Fruit fly (Drosophila melanogaster) whole organism, embryonic: ENCODE results near the gene Zaf1.

Experiments used
- Atf6 ChIP-seq: fragments of 200-800 bp; sonication (Bioruptor generic); IDR thresholded peaks from 2 replicates; pipeline ENCODE4 v1.3.6; 2022; ENCODE audit warnings: missing biosample characterization, missing genetic modification characterization
- CG10321 ChIP-seq: fragments of 200-800 bp; sonication (Bioruptor generic); IDR thresholded peaks from 2 replicates; pipeline ENCODE4 v1.3.6; 2022; ENCODE audit warnings: missing biosample characterization, missing genetic modification characterization
- CG10366 ChIP-seq: fragments of 200-800 bp; sonication (Bioruptor generic); IDR thresholded peaks from 2 replicates; pipeline ENCODE4 v1.3.6; 2022; ENCODE audit warnings: missing biosample characterization, missing genetic modification characterization
- CG11085 ChIP-seq: fragments of 200-800 bp; sonication (Bioruptor generic); IDR thresholded peaks from 2 replicates; pipeline ENCODE4 v1.3.6; 2022; ENCODE audit warnings: missing biosample characterization, missing genetic modification characterization
- CG11456 ChIP-seq: fragments of 200-800 bp; sonication (Bioruptor generic); IDR thresholded peaks from 3 replicates; pipeline ENCODE4 v1.3.6; 2022; ENCODE audit warnings: missing biosample characterization, missing genetic modification characterization
- CG11504 ChIP-seq: fragments of 200-800 bp; sonication (Bioruptor generic); optimal IDR thresholded peaks from 3 replicates; lab custom pipeline; 2019; ENCODE audit warnings: missing biosample characterization, mild to moderate bottlenecking, missing genetic modification characterization, moderate library complexity
- CG1233 ChIP-seq: fragments of 200-800 bp; sonication (Bioruptor generic); optimal IDR thresholded peaks from 4 replicates; lab custom pipeline; 2018; ENCODE audit warnings: missing biosample characterization, mild to moderate bottlenecking, missing genetic modification characterization
- CG14965 ChIP-seq: fragments of 200-800 bp; sonication (Bioruptor generic); optimal IDR thresholded peaks from 2 replicates; lab custom pipeline; 2016; ENCODE audit warnings: missing biosample characterization, missing genetic modification characterization, borderline replicate concordance
- CG16779 ChIP-seq: fragments of 200-800 bp; sonication (Bioruptor generic); IDR thresholded peaks from 2 replicates; pipeline ENCODE4 v1.3.6; 2022; ENCODE audit warnings: missing biosample characterization, missing genetic modification characterization
- CG16815 ChIP-seq: fragments of 200-800 bp; sonication (Bioruptor generic); optimal IDR thresholded peaks from 3 replicates; lab custom pipeline; 2017; ENCODE audit warnings: missing biosample characterization, mild to moderate bottlenecking, missing genetic modification characterization
- CG31365 ChIP-seq: fragments of 200-800 bp; sonication (Bioruptor generic); optimal IDR thresholded peaks from 2 replicates; lab custom pipeline; 2018; ENCODE audit warnings: missing biosample characterization, mild to moderate bottlenecking, missing genetic modification characterization
- CG3281 ChIP-seq: fragments of 200-800 bp; sonication (Bioruptor generic); optimal IDR thresholded peaks from 3 replicates; lab custom pipeline; 2017; ENCODE audit warnings: missing biosample characterization, mild to moderate bottlenecking, missing genetic modification characterization
- CG33213 ChIP-seq: fragments of 200-800 bp; sonication (Bioruptor generic); optimal IDR thresholded peaks from 3 replicates; lab custom pipeline; 2016; ENCODE audit warnings: missing biosample characterization, missing genetic modification characterization
- CG4282 ChIP-seq: fragments of 200-800 bp; sonication (Bioruptor generic); optimal IDR thresholded peaks from 2 replicates; lab custom pipeline; 2016; ENCODE audit warnings: missing biosample characterization, missing genetic modification characterization
- CG4328 ChIP-seq: fragments of 200-800 bp; sonication (Bioruptor generic); optimal IDR thresholded peaks from 3 replicates; lab custom pipeline; 2017; ENCODE audit warnings: missing biosample characterization, missing genetic modification reagents, missing genetic modification characterization
- CG4707 ChIP-seq: fragments of 200-800 bp; sonication (Bioruptor generic); optimal IDR thresholded peaks from 2 replicates; lab custom pipeline; 2018; ENCODE audit warnings: missing biosample characterization, mild to moderate bottlenecking, missing genetic modification characterization, moderate library complexity
- CG6654 ChIP-seq: fragments of 200-800 bp; sonication (Bioruptor generic); optimal IDR thresholded peaks from 2 replicates; lab custom pipeline; 2017; ENCODE audit warnings: missing biosample characterization, mild to moderate bottlenecking, missing genetic modification characterization
- CG6689 ChIP-seq: fragments of 200-800 bp; sonication (Bioruptor generic); IDR thresholded peaks from 2 replicates; pipeline ENCODE4 v1.3.6; 2022; ENCODE audit warnings: missing biosample characterization, missing genetic modification characterization
- CG6791 ChIP-seq: fragments of 200-800 bp; sonication (Bioruptor generic); IDR thresholded peaks from 3 replicates; pipeline ENCODE4 v1.3.6; 2022; ENCODE audit warnings: missing biosample characterization, missing genetic modification characterization; ENCODE audit not compliant: partially characterized antibody
- CG7963 ChIP-seq: fragments of 200-800 bp; sonication (Bioruptor generic); IDR thresholded peaks from 3 replicates; pipeline ENCODE4 v1.3.6; 2022; ENCODE audit warnings: missing biosample characterization, missing genetic modification characterization; ENCODE audit not compliant: partially characterized antibody
- CG8281 ChIP-seq: fragments of 200-800 bp; sonication (Bioruptor generic); optimal IDR thresholded peaks from 2 replicates; lab custom pipeline; 2018; ENCODE audit warnings: missing biosample characterization, mild to moderate bottlenecking, missing genetic modification characterization, moderate library complexity
- CG9609 ChIP-seq: fragments of 200-800 bp; sonication (Bioruptor generic); optimal IDR thresholded peaks from 3 replicates; lab custom pipeline; 2016; ENCODE audit warnings: missing biosample characterization, missing genetic modification characterization
- CHES-1-like ChIP-seq: fragments of 200-800 bp; sonication (Bioruptor generic); optimal IDR thresholded peaks from 2 replicates; lab custom pipeline; 2016; ENCODE audit warnings: missing biosample characterization, missing genetic modification characterization
- Camta ChIP-seq: fragments of 200-800 bp; sonication (Bioruptor generic); optimal IDR thresholded peaks from 2 replicates; lab custom pipeline; 2016; ENCODE audit warnings: missing biosample characterization, missing genetic modification characterization
- CoRest ChIP-seq: fragments of 200-800 bp; sonication (Bioruptor generic); optimal IDR thresholded peaks from 3 replicates; lab custom pipeline; 2018; ENCODE audit warnings: missing biosample characterization, mild to moderate bottlenecking, missing genetic modification characterization, moderate library complexity
- HLHmδ ChIP-seq: fragments of 200-800 bp; sonication (Bioruptor generic); optimal IDR thresholded peaks from 2 replicates; lab custom pipeline; 2018; ENCODE audit warnings: missing biosample characterization, mild to moderate bottlenecking, missing genetic modification characterization, moderate library complexity
- Hmx ChIP-seq: fragments of 200-800 bp; sonication (Bioruptor generic); optimal IDR thresholded peaks from 2 replicates; lab custom pipeline; 2016; ENCODE audit warnings: missing biosample characterization, missing genetic modification characterization
- Med ChIP-seq: fragments of 200-800 bp; sonication (Bioruptor generic); peaks from one replicate; lab custom pipeline; 2016; ENCODE audit warnings: missing biosample characterization, missing genetic modification characterization, mild to moderate bottlenecking, inconsistent platforms, moderate library complexity
- Optix ChIP-seq: fragments of 200-800 bp; sonication (Bioruptor generic); IDR thresholded peaks from 3 replicates; pipeline ENCODE4 v1.3.6; 2022; ENCODE audit warnings: missing biosample characterization, missing genetic modification characterization
- Six4 ChIP-seq: fragments of 200-800 bp; sonication (Bioruptor generic); optimal IDR thresholded peaks from 2 replicates; lab custom pipeline; 2016; ENCODE audit warnings: missing biosample characterization, missing genetic modification characterization
- Sox100B ChIP-seq: fragments of 200-800 bp; sonication (Bioruptor generic); optimal IDR thresholded peaks from 3 replicates; lab custom pipeline; 2018; ENCODE audit warnings: missing biosample characterization, mild to moderate bottlenecking, missing genetic modification characterization
- Sox102F ChIP-seq: fragments of 200-800 bp; sonication (Bioruptor generic); optimal IDR thresholded peaks from 2 replicates; lab custom pipeline; 2018; ENCODE audit warnings: missing biosample characterization, mild to moderate bottlenecking, missing genetic modification characterization, moderate library complexity
- Xbp1 ChIP-seq: fragments of 200-800 bp; sonication (Bioruptor generic); optimal IDR thresholded peaks from 3 replicates; lab custom pipeline; 2016; ENCODE audit warnings: missing biosample characterization, mild to moderate bottlenecking, missing genetic modification characterization
- amos ChIP-seq: fragments of 200-800 bp; sonication (Bioruptor generic); IDR thresholded peaks from 2 replicates; pipeline ENCODE4 v1.3.6; 2022; ENCODE audit warnings: missing biosample characterization, missing genetic modification characterization; ENCODE audit not compliant: partially characterized antibody
- ara ChIP-seq: fragments of 200-800 bp; sonication (Bioruptor generic); IDR thresholded peaks from 2 replicates; pipeline ENCODE4 v1.3.6; 2022; ENCODE audit warnings: missing biosample characterization, missing genetic modification characterization
- bigmax ChIP-seq: fragments of 200-800 bp; sonication (Bioruptor generic); optimal IDR thresholded peaks from 2 replicates; lab custom pipeline; 2018; ENCODE audit warnings: missing biosample characterization, mild to moderate bottlenecking, missing genetic modification characterization
- cas ChIP-seq: fragments of 200-800 bp; sonication (Bioruptor generic); IDR thresholded peaks from 2 replicates; pipeline ENCODE4 v1.3.6; 2022; ENCODE audit warnings: missing biosample characterization, missing genetic modification characterization
- cato ChIP-seq: fragments of 200-800 bp; sonication (Bioruptor generic); optimal IDR thresholded peaks from 2 replicates; lab custom pipeline; 2016; ENCODE audit warnings: missing biosample characterization, missing genetic modification characterization, borderline replicate concordance
- cg ChIP-seq: fragments of 200-800 bp; sonication (Bioruptor generic); optimal IDR thresholded peaks from 3 replicates; lab custom pipeline; 2019; ENCODE audit warnings: missing biosample characterization, mild to moderate bottlenecking, missing genetic modification characterization, moderate library complexity
- grau ChIP-seq: fragments of 200-800 bp; optimal IDR thresholded peaks from 3 replicates; lab custom pipeline; 2019; ENCODE audit warnings: missing biosample characterization, mild to moderate bottlenecking, missing genetic modification characterization, moderate library complexity
- hbn ChIP-seq: fragments of 200-800 bp; sonication (Bioruptor generic); IDR thresholded peaks from 2 replicates; pipeline ENCODE4 v1.3.6; 2022; ENCODE audit warnings: missing biosample characterization, missing genetic modification characterization; ENCODE audit not compliant: partially characterized antibody
- lab ChIP-seq: fragments of 200-800 bp; sonication (Bioruptor generic); optimal IDR thresholded peaks from 3 replicates; lab custom pipeline; 2017; ENCODE audit warnings: missing biosample characterization, missing genetic modification characterization, mild to moderate bottlenecking, moderate library complexity, missing genetic modification reagents
- lola ChIP-seq, 3 experiments: fragments of >200 bp in 2 of 3; fragments of 200-800 bp in 1 of 3; sonication (Bioruptor generic) in 1 of 3; optimal IDR thresholded peaks; 2 replicates each; lab custom pipeline; 2017 to 2019; ENCODE audit warnings: missing biosample characterization in 3 of 3, missing genetic modification characterization in 3 of 3, mild to moderate bottlenecking in 1 of 3, moderate library complexity in 1 of 3
- nom ChIP-seq: fragments of 200-800 bp; sonication (Bioruptor generic); optimal IDR thresholded peaks from 2 replicates; lab custom pipeline; 2017; ENCODE audit warnings: missing biosample characterization, missing genetic modification characterization, mild to moderate bottlenecking, moderate library complexity, missing genetic modification reagents
- otp ChIP-seq: fragments of 200-800 bp; sonication (Bioruptor generic); IDR thresholded peaks from 3 replicates; pipeline ENCODE4, ENCODE4 v1.3.6; 2022; ENCODE audit warnings: missing biosample characterization, missing genetic modification characterization
- sna ChIP-seq: fragments of 200-800 bp; sonication (Bioruptor generic); IDR thresholded peaks from 2 replicates; pipeline ENCODE4 v1.3.6; 2022; ENCODE audit warnings: missing biosample characterization, missing genetic modification characterization; ENCODE audit not compliant: partially characterized antibody
- zen ChIP-seq: fragments of 200-800 bp; sonication (Bioruptor generic); optimal IDR thresholded peaks from 3 replicates; lab custom pipeline; 2018; ENCODE audit warnings: missing biosample characterization, mild to moderate bottlenecking, missing genetic modification characterization, moderate library complexity

Gene Zaf1

dm6 chr3R:11650105-11651039 is 24.9 kb upstream of the Zaf1 start, which contains the start of the genes Csk and Elp1 (continued):
- peak; percentile 53 for TF ChIP-seq CG1233
- peak in 1 of 3 experiments; percentile 63 for TF ChIP-seq lola (GFP tag; optimal IDR thresholded peaks at IDR 0.05; lab: Kevin White, UChicago)
- TF ChIP-seq CG6689 (GFP tag; lab: Robert Waterston, UW), result no peak
- peak; percentile 16 for TF ChIP-seq cato (GFP tag; lab: Kevin White, UChicago)
- peak; percentile 11 for TF ChIP-seq HLHmδ (GFP tag; lab: Kevin White, UChicago)
- peak; percentile 31 for TF ChIP-seq CG16815
- TF ChIP-seq CG6654 (GFP tag; lab: Kevin White, UChicago), result no peak
- peak; percentile 20 for TF ChIP-seq CG3281 (GFP tag; lab: Kevin White, UChicago)
- peak; percentile 36 for TF ChIP-seq CHES-1-like (GFP tag; lab: Kevin White, UChicago)
- TF ChIP-seq CG11085 (GFP tag; lab: Robert Waterston, UW), result peak; percentile 40; the same call in 1 of the 2 replicates
- TF ChIP-seq CG6791 (GFP tag; lab: Robert Waterston, UW), result no peak; the same call in 2 of the 3 replicates
- TF ChIP-seq bigmax, result no peak
- TF ChIP-seq lab (GFP tag; lab: Kevin White, UChicago), result peak; percentile 69
- no peak for TF ChIP-seq Hmx (GFP tag; lab: Kevin White, UChicago)
- TF ChIP-seq nom (GFP tag; lab: Kevin White, UChicago), result peak; percentile 44
- peak; percentile 14 for TF ChIP-seq CG9609 (GFP tag; lab: Kevin White, UChicago)
- TF ChIP-seq Sox102F (GFP tag; lab: Kevin White, UChicago), result peak; percentile 21
- TF ChIP-seq Med (GFP tag; lab: Kevin White, UChicago), result peak; percentile 91
- TF ChIP-seq amos (GFP tag; lab: Robert Waterston, UW), result 0 out of 2 replicates have a peak, but pooled peaks have one; percentile 29
- TF ChIP-seq grau (tag; lab: Kevin White, UChicago), result peak; percentile 69
- 0 out of 3 replicates have a peak, but pooled peaks have one; percentile 54 for TF ChIP-seq CG11456
- TF ChIP-seq CG10366 (GFP tag; lab: Robert Waterston, UW), result peak; percentile 33; the same call in 1 of the 2 replicates
- 0 out of 2 replicates have a peak, but pooled peaks have one; percentile 17 for TF ChIP-seq Atf6
- TF ChIP-seq CG33213, result peak; percentile 40
- peak; percentile 24; the same call in 1 of the 2 replicates for TF ChIP-seq ara
- peak; percentile 19 for TF ChIP-seq zen (tag; lab: Kevin White, UChicago)
- no peak for TF ChIP-seq Six4
- peak; percentile 59 for TF ChIP-seq Sox100B (GFP tag; lab: Kevin White, UChicago)
- TF ChIP-seq CG11504 (tag; lab: Kevin White, UChicago), result peak; percentile 75
- no peak for TF ChIP-seq Optix
- TF ChIP-seq Xbp1 (GFP tag; lab: Kevin White, UChicago), result peak; percentile 65
- no peak for TF ChIP-seq cas
- TF ChIP-seq CG10321 (GFP tag; lab: Robert Waterston, UW), result no peak
- TF ChIP-seq hbn, result no peak
- no peak for TF ChIP-seq CG7963
- TF ChIP-seq Camta, result no peak
- TF ChIP-seq CG4707 (GFP tag; lab: Kevin White, UChicago), result no peak
- peak; percentile 95 for TF ChIP-seq cg (GFP tag; lab: Kevin White, UChicago)
- TF ChIP-seq CG4328 (GFP tag; lab: Kevin White, UChicago), result peak; percentile 41
- TF ChIP-seq sna, result no peak
- no peak for TF ChIP-seq CG14965 (GFP tag; lab: Kevin White, UChicago)
- no peak for TF ChIP-seq CG4282 (GFP tag; lab: Kevin White, UChicago)
- TF ChIP-seq otp (GFP tag; lab: Robert Waterston, UW), result no peak
- peak; percentile 5 for TF ChIP-seq CG8281 (tag; lab: Kevin White, UChicago)
- no peak for TF ChIP-seq CG16779 (GFP tag; lab: Robert Waterston, UW)
- TF ChIP-seq CG31365 (tag; lab: Kevin White, UChicago), result no peak
- TF ChIP-seq CoRest (tag; lab: Kevin White, UChicago), result peak; percentile 78
